Worm (Caenorhabditis elegans) whole organism, early embryonic: ENCODE measurements around the gene T16H12.9.

Experiments used
- B0310.2 ChIP-seq: sonication (generic microtip); optimal IDR thresholded peaks from 2 replicates; lab custom pipeline; 2016; ENCODE audit warnings: mild to moderate bottlenecking, missing genetic modification characterization, missing compliant biosample characterization
- F13C5.2 ChIP-seq: sonication (generic microtip); optimal IDR thresholded peaks from 2 replicates; lab custom pipeline; 2017; ENCODE audit warnings: mild to moderate bottlenecking, missing genetic modification characterization, inconsistent platforms, missing compliant biosample characterization
- aly-1 ChIP-seq: sonication (generic microtip); optimal IDR thresholded peaks from 2 replicates; lab custom pipeline; 2016; ENCODE audit warnings: missing genetic modification characterization, missing compliant biosample characterization
- ama-1 ChIP-seq: fragments of 150-350 bp; optimal IDR thresholded peaks from 2 replicates; lab custom pipeline; 2014
- ceh-13 ChIP-seq: fragments of 200-800 bp; sonication (Bioruptor generic); optimal IDR thresholded peaks from 2 replicates; lab custom pipeline; 2018; ENCODE audit warnings: mild to moderate bottlenecking, missing genetic modification characterization, missing compliant biosample characterization
- ceh-36 ChIP-seq: sonication (generic microtip); optimal IDR thresholded peaks from 2 replicates; lab custom pipeline; 2016; ENCODE audit warnings: missing genetic modification characterization, inconsistent platforms, missing compliant biosample characterization
- ets-7 ChIP-seq: sonication (generic microtip); optimal IDR thresholded peaks from 2 replicates; lab custom pipeline; 2016; ENCODE audit warnings: missing genotype, missing genetic modification characterization, missing compliant biosample characterization
- flt-1 ChIP-seq: fragments of 200-800 bp; sonication (Bioruptor generic); IDR thresholded peaks from 2 replicates; pipeline ENCODE4 v1.3.6; 2022; ENCODE audit warnings: missing genetic modification characterization, missing compliant biosample characterization
- hmbx-1 ChIP-seq: sonication (generic microtip); optimal IDR thresholded peaks from 2 replicates; lab custom pipeline; 2016; ENCODE audit warnings: mild to moderate bottlenecking, missing genetic modification characterization, missing compliant biosample characterization
- hmg-4 ChIP-seq: fragments of 200-800 bp; sonication (Bioruptor generic); optimal IDR thresholded peaks from 2 replicates; lab custom pipeline; 2018; ENCODE audit warnings: mild to moderate bottlenecking, missing genetic modification characterization, missing compliant biosample characterization
- hnd-1 ChIP-seq: sonication (generic microtip); optimal IDR thresholded peaks from 2 replicates; lab custom pipeline; 2016; ENCODE audit warnings: missing genetic modification characterization, missing compliant biosample characterization
- pes-1 ChIP-seq: fragments of 200-800 bp; sonication (Bioruptor generic); IDR thresholded peaks from 2 replicates; pipeline ENCODE4 v1.3.6; 2022; ENCODE audit warnings: missing genetic modification reagents, missing genetic modification characterization, missing compliant biosample characterization
- tbx-37 ChIP-seq: fragments of 200-800 bp; sonication (Bioruptor generic); conservative IDR thresholded peaks from 2 replicates; pipeline ENCODE4 v1.3.6; 2022; ENCODE audit warnings: missing genetic modification reagents, missing genetic modification characterization, missing compliant biosample characterization

DNA sequence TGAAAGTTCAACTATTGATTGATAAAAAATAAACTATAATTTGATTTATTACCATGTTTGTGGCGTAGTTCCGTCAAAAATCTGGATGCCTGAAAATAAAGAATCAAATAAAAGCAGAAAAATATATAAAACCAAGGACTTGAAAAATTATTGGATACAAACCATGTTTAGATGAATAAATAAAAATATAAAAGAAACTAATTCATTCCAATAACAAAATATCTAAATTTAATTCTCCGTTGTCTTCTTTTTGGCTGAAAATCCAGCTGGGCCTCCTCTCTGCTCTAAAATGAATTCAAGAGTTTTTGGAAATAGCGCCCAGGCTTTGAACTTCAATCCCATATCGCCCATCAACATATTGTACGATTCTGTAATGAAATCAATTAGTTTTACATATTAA, 3.9 kb downstream of the T16H12.9 start, which contains the start of gene vps-29:
- no peak for TF ChIP-seq flt-1
- no peak for TF ChIP-seq ama-1 (lab: Kevin White, UChicago)
- no peak for TF ChIP-seq hmg-4 (GFP tag; lab: Kevin White, UChicago)
- no peak for TF ChIP-seq aly-1 (tag; lab: Kevin White, UChicago)
- no peak for TF ChIP-seq tbx-37 (GFP tag; lab: Robert Waterston, UW)
- no peak for TF ChIP-seq hmbx-1 (tag; lab: Kevin White, UChicago)
- no peak for TF ChIP-seq B0310.2
- TF ChIP-seq ets-7 (tag; lab: Kevin White, UChicago), result no peak
- no peak for TF ChIP-seq ceh-13
- TF ChIP-seq hnd-1, result no peak
- no peak for TF ChIP-seq ceh-36 (tag; lab: Kevin White, UChicago)
- no peak for TF ChIP-seq pes-1
- no peak for TF ChIP-seq F13C5.2
